Worm (Caenorhabditis elegans) whole organism, L3 larva: Measurements from ENCODE around the gene F25H9.7.

Experiments used
- R02D3.7 ChIP-seq: fragments of 150-350 bp; optimal IDR thresholded peaks from 2 replicates; lab custom pipeline; 2014; ENCODE audit warnings: missing biosample characterization, missing genetic modification characterization
- ZK546.5 ChIP-seq: sonication (generic microtip); optimal IDR thresholded peaks from 2 replicates; lab custom pipeline; 2017; ENCODE audit warnings: missing biosample characterization, missing genetic modification characterization
- aly-2 ChIP-seq: fragments of 150-350 bp; optimal IDR thresholded peaks from 2 replicates; lab custom pipeline; 2014; ENCODE audit warnings: missing biosample characterization, missing genetic modification characterization
- ama-1 ChIP-seq: fragments of 150-350 bp; optimal IDR thresholded peaks from 2 replicates; lab custom pipeline; 2018
- ceh-16 ChIP-seq: sonication (generic microtip); optimal IDR thresholded peaks from 2 replicates; lab custom pipeline; 2017; ENCODE audit warnings: missing biosample characterization, missing genetic modification characterization
- ceh-28 ChIP-seq: fragments of 150-350 bp; optimal IDR thresholded peaks from 2 replicates; lab custom pipeline; 2014; ENCODE audit warnings: missing biosample characterization, missing genetic modification reagents, missing genetic modification characterization
- ceh-82 ChIP-seq: fragments of 150-350 bp; optimal IDR thresholded peaks from 2 replicates; lab custom pipeline; 2014; ENCODE audit warnings: missing biosample characterization, missing genetic modification characterization
- ceh-9 ChIP-seq: sonication (generic microtip); optimal IDR thresholded peaks from 2 replicates; lab custom pipeline; 2018; ENCODE audit warnings: missing biosample characterization, missing genetic modification characterization
- daf-12 ChIP-seq: fragments of 150-350 bp; optimal IDR thresholded peaks from 2 replicates; lab custom pipeline; 2014; ENCODE audit warnings: missing biosample characterization, missing genetic modification reagents, missing genetic modification characterization
- egl-27 ChIP-seq: sonication (generic microtip); optimal IDR thresholded peaks from 4 replicates; lab custom pipeline; 2017; ENCODE audit warnings: missing biosample characterization, missing genetic modification reagents, missing genetic modification characterization
- egl-5 ChIP-seq: fragments of 150-350 bp; optimal IDR thresholded peaks from 2 replicates; lab custom pipeline; 2017; ENCODE audit warnings: missing biosample characterization, missing genetic modification reagents, missing genetic modification characterization, inconsistent platforms
- elt-1 ChIP-seq: fragments of 150-350 bp; optimal IDR thresholded peaks from 2 replicates; lab custom pipeline; 2014; ENCODE audit warnings: missing biosample characterization, missing genetic modification characterization
- elt-2 ChIP-seq: sonication (generic microtip); optimal IDR thresholded peaks from 2 replicates; lab custom pipeline; 2016; ENCODE audit warnings: missing genetic modification reagents, mild to moderate bottlenecking, missing genetic modification characterization, missing compliant biosample characterization
- elt-3 ChIP-seq, 3 experiments: fragments of 150-350 bp in 1 of 3; sonication (generic microtip) in 2 of 3; optimal IDR thresholded peaks; 2 replicates in 2 of 3; 4 replicates in 1 of 3; lab custom pipeline; 2014 to 2017; ENCODE audit warnings: missing biosample characterization in 3 of 3, missing genetic modification characterization in 3 of 3
- eor-1 ChIP-seq, 2 experiments: fragments of 150-350 bp; optimal IDR thresholded peaks; 2 replicates each; lab custom pipeline; 2014 to 2018; ENCODE audit warnings: missing biosample characterization in 2 of 2, missing genetic modification characterization in 2 of 2
- fkh-10 ChIP-seq: sonication (generic microtip); optimal IDR thresholded peaks from 2 replicates; lab custom pipeline; 2017; ENCODE audit warnings: missing biosample characterization, missing genetic modification reagents, missing genetic modification characterization
- fos-1 ChIP-seq: fragments of 150-350 bp; optimal IDR thresholded peaks from 2 replicates; lab custom pipeline; 2014; ENCODE audit warnings: missing biosample characterization, missing genetic modification characterization
- hmg-11 ChIP-seq: sonication (generic microtip); optimal IDR thresholded peaks from 2 replicates; lab custom pipeline; 2016; ENCODE audit warnings: missing genetic modification characterization, missing compliant biosample characterization
- jun-1 ChIP-seq: fragments of 150-350 bp; optimal IDR thresholded peaks from 2 replicates; lab custom pipeline; 2014; ENCODE audit warnings: missing biosample characterization, missing genetic modification reagents, missing genetic modification characterization
- lin-15B ChIP-seq: fragments of 150-350 bp; optimal IDR thresholded peaks from 2 replicates; lab custom pipeline; 2014; ENCODE audit warnings: missing biosample characterization, missing genetic modification characterization
- lsy-12 ChIP-seq: sonication (generic microtip); optimal IDR thresholded peaks from 2 replicates; lab custom pipeline; 2016; ENCODE audit warnings: mild to moderate bottlenecking, missing genetic modification characterization, missing compliant biosample characterization
- mdl-1 ChIP-seq: fragments of 150-350 bp; optimal IDR thresholded peaks from 2 replicates; lab custom pipeline; 2014; ENCODE audit warnings: missing biosample characterization, missing genetic modification characterization
- nfya-1 ChIP-seq: sonication (generic microtip); optimal IDR thresholded peaks from 2 replicates; lab custom pipeline; 2017; ENCODE audit warnings: missing genetic modification characterization, mild to moderate bottlenecking, missing compliant biosample characterization, antibody characterized with exemption, moderate library complexity; ENCODE audit not compliant: insufficient read depth
- nhr-11 ChIP-seq: fragments of 150-350 bp; optimal IDR thresholded peaks from 2 replicates; lab custom pipeline; 2014; ENCODE audit warnings: missing biosample characterization, missing genetic modification characterization
- nhr-12 ChIP-seq: fragments of 150-350 bp; optimal IDR thresholded peaks from 2 replicates; lab custom pipeline; 2014; ENCODE audit warnings: missing biosample characterization, missing genetic modification characterization
- nhr-23 ChIP-seq: fragments of 150-350 bp; optimal IDR thresholded peaks from 2 replicates; lab custom pipeline; 2014; ENCODE audit warnings: missing biosample characterization, missing genetic modification reagents, missing genetic modification characterization
- nhr-237 ChIP-seq: fragments of 150-350 bp; optimal IDR thresholded peaks from 2 replicates; lab custom pipeline; 2014; ENCODE audit warnings: missing biosample characterization, missing genetic modification characterization
- nhr-25 ChIP-seq: sonication (generic microtip); optimal IDR thresholded peaks from 2 replicates; lab custom pipeline; 2017; ENCODE audit warnings: missing biosample characterization, missing genetic modification characterization
- nhr-28 ChIP-seq: fragments of 150-350 bp; optimal IDR thresholded peaks from 2 replicates; lab custom pipeline; 2014; ENCODE audit warnings: missing biosample characterization, missing genetic modification characterization
- nhr-43 ChIP-seq: sonication (generic microtip); optimal IDR thresholded peaks from 2 replicates; lab custom pipeline; 2016; ENCODE audit warnings: mild to moderate bottlenecking, missing genetic modification characterization, missing compliant biosample characterization; ENCODE audit not compliant: poor library complexity, severe bottlenecking
- nhr-67 ChIP-seq: fragments of 150-350 bp; optimal IDR thresholded peaks from 2 replicates; lab custom pipeline; 2014; ENCODE audit warnings: missing biosample characterization, missing genetic modification characterization
- nhr-76 ChIP-seq: fragments of 150-350 bp; sonication (generic microtip); optimal IDR thresholded peaks from 5 replicates; lab custom pipeline; 2014; ENCODE audit warnings: missing biosample characterization, missing genetic modification characterization
- nhr-77 ChIP-seq: fragments of 150-350 bp; optimal IDR thresholded peaks from 2 replicates; lab custom pipeline; 2014; ENCODE audit warnings: missing biosample characterization, missing genetic modification characterization
- pha-4 ChIP-seq: fragments of 150-350 bp; optimal IDR thresholded peaks from 2 replicates; lab custom pipeline; 2014; ENCODE audit warnings: missing biosample characterization, missing genetic modification reagents, missing genetic modification characterization
- sea-2 ChIP-seq: fragments of 150-350 bp; sonication (generic microtip); optimal IDR thresholded peaks from 4 replicates; lab custom pipeline; 2014; ENCODE audit warnings: missing biosample characterization, missing genetic modification reagents, missing genetic modification characterization
- skn-1 ChIP-seq: fragments of 150-350 bp; optimal IDR thresholded peaks from 2 replicates; lab custom pipeline; 2014; ENCODE audit warnings: missing biosample characterization, missing genetic modification characterization
- snpc-4 ChIP-seq: fragments of 150-350 bp; optimal IDR thresholded peaks from 2 replicates; lab custom pipeline; 2014; ENCODE audit warnings: missing biosample characterization, missing genetic modification characterization
- tbx-2 ChIP-seq: sonication (generic microtip); optimal IDR thresholded peaks from 2 replicates; lab custom pipeline; 2016; ENCODE audit warnings: mild to moderate bottlenecking, missing genetic modification characterization, missing compliant biosample characterization
- unc-62 ChIP-seq: fragments of 150-350 bp; sonication (generic microtip); optimal IDR thresholded peaks from 4 replicates; lab custom pipeline; 2014; ENCODE audit warnings: missing biosample characterization, missing genetic modification reagents, missing genetic modification characterization
- ztf-11 ChIP-seq: fragments of 150-350 bp; optimal IDR thresholded peaks from 2 replicates; lab custom pipeline; 2014; ENCODE audit warnings: missing biosample characterization, missing genetic modification characterization

Gene F25H9.7

DNA sequence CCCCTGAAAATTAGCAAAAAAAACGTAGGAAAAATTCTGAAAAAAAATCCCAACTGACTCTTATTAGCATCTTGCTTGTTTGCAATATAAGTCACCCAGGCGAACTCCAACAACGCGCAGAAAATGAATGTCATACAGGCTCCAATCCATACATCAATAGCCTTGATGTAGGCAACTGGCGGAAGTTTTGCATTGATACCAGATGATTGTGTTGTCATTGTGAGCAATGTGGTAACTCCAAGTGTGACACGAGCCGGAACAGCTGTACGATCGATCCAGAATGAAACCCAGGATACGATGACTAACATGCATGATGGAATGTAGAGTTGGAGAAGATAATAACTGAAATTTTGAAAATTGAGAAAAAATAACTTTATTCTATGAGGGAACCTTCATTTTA, 31.1 kb downstream of the F25H9.7 start:
- no peak for TF ChIP-seq hmg-11 (tag; lab: Kevin White, UChicago)
- no peak for TF ChIP-seq ztf-11 (tag; lab: Kevin White, UChicago)
- no peak for TF ChIP-seq ceh-16 (tag; lab: Kevin White, UChicago)
- no peak for TF ChIP-seq lin-15B (tag; lab: Kevin White, UChicago)
- TF ChIP-seq ama-1 (lab: Kevin White, UChicago) = no peak
- no peak for TF ChIP-seq skn-1 (tag; lab: Kevin White, UChicago)
- TF ChIP-seq daf-12 (tag; lab: Kevin White, UChicago) = no peak
- TF ChIP-seq ZK546.5 (tag; lab: Kevin White, UChicago) = no peak
- TF ChIP-seq egl-27 (tag; lab: Kevin White, UChicago) = no peak
- TF ChIP-seq nhr-12 (tag; lab: Kevin White, UChicago) = no peak

DNA sequence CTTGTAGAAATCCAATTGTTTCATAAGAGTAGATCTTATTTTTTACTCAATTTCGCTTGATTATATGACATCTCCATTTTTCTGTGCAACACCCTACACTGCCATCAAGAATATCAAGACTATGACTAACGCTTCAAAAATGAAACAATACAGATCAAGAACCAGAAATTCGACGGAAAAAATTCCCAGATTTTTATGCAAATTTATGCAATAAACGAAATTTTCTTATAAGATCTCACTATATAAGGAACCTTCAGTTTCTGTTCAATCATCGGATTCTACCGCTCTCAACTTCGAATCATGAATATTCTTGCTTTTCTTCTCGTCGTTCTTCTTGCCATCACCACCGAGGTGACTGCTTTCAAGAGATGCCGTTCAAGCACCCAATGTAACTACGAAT, 38.1 kb downstream of the F25H9.7 start, which contains the start of gene R11G10.4:
R11G10.4 (plus strand) TSS at position 301 of the 400 bp plus-strand sequence.
- TF ChIP-seq nhr-28 (tag; lab: Kevin White, UChicago) = no peak
- TF ChIP-seq unc-62 (GFP tag; lab: Kevin White, UChicago) = no peak
- no peak for TF ChIP-seq snpc-4 (tag; lab: Kevin White, UChicago)
- no peak for TF ChIP-seq nhr-25 (tag; lab: Kevin White, UChicago)
- no peak for TF ChIP-seq nhr-12 (tag; lab: Kevin White, UChicago)
- no peak for TF ChIP-seq nhr-67 (tag; lab: Kevin White, UChicago)
- TF ChIP-seq nhr-77 (tag; lab: Kevin White, UChicago) = no peak

DNA sequence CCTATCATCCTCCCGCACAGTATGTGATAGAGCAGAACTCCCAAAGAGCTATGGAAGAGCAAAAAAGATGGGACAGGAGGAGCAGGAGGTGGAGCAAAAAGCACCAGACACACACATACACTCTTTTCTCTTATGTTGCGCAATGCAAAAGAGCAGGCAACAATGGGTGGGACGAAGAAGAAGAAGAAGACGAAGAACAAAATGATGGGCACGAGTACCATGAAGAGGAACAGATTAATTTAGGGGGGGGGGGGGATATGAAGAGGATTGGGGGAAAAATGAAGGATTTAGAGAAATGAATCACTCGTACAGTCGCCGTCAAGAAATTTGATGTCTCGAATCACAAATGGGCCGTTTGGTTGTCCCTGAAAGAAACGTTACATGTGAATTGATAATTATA, 43.4 kb downstream of the F25H9.7 start, which contains the start of gene avr-15:
avr-15 (minus strand) TSS at position 101 of the 400 bp plus-strand sequence.
- TF ChIP-seq nhr-25 (tag; lab: Kevin White, UChicago) (no peak), nhr-23 (tag; lab: Kevin White, UChicago) (no peak), pha-4 (no peak), lin-15B (tag; lab: Kevin White, UChicago) (no peak), ceh-28 (tag; lab: Kevin White, UChicago) (no peak), hmg-11 (tag; lab: Kevin White, UChicago) (no peak), aly-2 (tag; lab: Kevin White, UChicago) (no peak), elt-1 (tag; lab: Kevin White, UChicago) (no peak), ama-1 (lab: Kevin White, UChicago) (no peak), elt-2 (tag; lab: Kevin White, UChicago) (no peak), snpc-4 (tag; lab: Kevin White, UChicago) (no peak), mdl-1 (tag; lab: Kevin White, UChicago) (no peak), nhr-237 (no peak), sea-2 (no peak), nhr-43 (tag; lab: Kevin White, UChicago) (no peak), eor-1 (tag; optimal IDR thresholded peaks at IDR 0.05; lab: Kevin White, UChicago) (no peak), unc-62 (GFP tag; lab: Kevin White, UChicago) (no peak), ZK546.5 (tag; lab: Kevin White, UChicago) (no peak), fos-1 (tag; lab: Kevin White, UChicago) (no peak)
- TF ChIP-seq, all 47 proteins: peak for 0

DNA sequence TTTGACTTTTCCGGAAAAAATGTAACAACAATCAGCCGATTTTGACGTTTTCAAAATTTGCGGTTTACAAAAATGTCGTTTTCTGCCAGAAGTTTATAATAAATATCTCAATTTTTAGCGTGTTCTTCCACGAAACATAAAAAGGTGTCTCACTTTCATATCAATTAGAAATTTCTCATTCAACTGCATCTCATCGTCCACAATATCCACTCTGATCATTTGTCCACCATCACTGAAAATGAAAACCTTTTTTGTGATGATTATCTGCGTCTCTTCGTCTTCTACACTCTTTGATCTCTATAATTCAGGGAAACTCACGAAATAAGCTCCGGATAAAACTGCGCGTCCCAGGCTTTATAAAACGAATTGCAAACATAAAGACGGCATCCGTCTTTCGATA, 44.3 kb downstream of the F25H9.7 start:
- TF ChIP-seq elt-1 (tag; lab: Kevin White, UChicago) (no peak), egl-5 (tag; lab: Kevin White, UChicago) (no peak), tbx-2 (tag; lab: Kevin White, UChicago) (no peak), nfya-1 (tag; lab: Kevin White, UChicago) (no peak), fkh-10 (GFP tag; lab: Kevin White, UChicago) (no peak), snpc-4 (tag; lab: Kevin White, UChicago) (no peak), elt-3 (tag; optimal IDR thresholded peaks at IDR 0.05; lab: Kevin White, UChicago) (no peak), eor-1 (tag; optimal IDR thresholded peaks at IDR 0.05; lab: Kevin White, UChicago) (no peak)
- TF ChIP-seq, all 47 proteins: peak for 0

DNA sequence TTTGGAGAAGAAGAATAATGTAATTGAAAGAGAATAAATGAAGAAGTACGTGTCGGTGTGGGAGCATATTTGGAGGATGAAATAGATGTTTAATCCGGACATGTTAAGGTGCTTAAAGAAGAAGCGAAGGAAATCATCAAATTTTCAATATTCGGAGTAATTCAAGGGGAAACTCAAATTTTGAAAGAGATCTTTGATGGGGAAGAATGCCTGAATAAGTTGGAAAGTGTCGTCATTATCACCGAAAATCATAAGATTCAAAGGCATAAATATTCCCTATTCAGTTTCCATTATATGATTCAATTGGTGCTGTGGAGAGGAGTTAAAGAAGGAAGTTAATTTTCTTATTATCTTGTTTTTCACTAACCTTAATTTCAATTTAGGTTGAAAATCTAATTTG, 46.9 kb downstream of the F25H9.7 start, which contains the start of gene semi-1:
semi-1 (minus strand) TSS at position 101 of the 400 bp plus-strand sequence.
- no peak for TF ChIP-seq ceh-82 (tag; lab: Kevin White, UChicago)
- no peak for TF ChIP-seq snpc-4 (tag; lab: Kevin White, UChicago)
- TF ChIP-seq aly-2 (tag; lab: Kevin White, UChicago) = no peak
- no peak for TF ChIP-seq nhr-43 (tag; lab: Kevin White, UChicago)
- TF ChIP-seq lsy-12 (tag; lab: Kevin White, UChicago) = no peak
- TF ChIP-seq R02D3.7 = no peak
- TF ChIP-seq elt-1 (tag; lab: Kevin White, UChicago) = no peak
- no peak for TF ChIP-seq ceh-9 (tag; lab: Kevin White, UChicago)
- TF ChIP-seq nhr-11 (tag; lab: Kevin White, UChicago) = no peak
- TF ChIP-seq fos-1 (tag; lab: Kevin White, UChicago) = no peak
- TF ChIP-seq nhr-76 (tag; lab: Kevin White, UChicago) = no peak
- no peak for TF ChIP-seq ztf-11 (tag; lab: Kevin White, UChicago)
- TF ChIP-seq jun-1 (tag; lab: Kevin White, UChicago) = no peak
- TF ChIP-seq nhr-67 (tag; lab: Kevin White, UChicago) = no peak
- TF ChIP-seq nhr-23 (tag; lab: Kevin White, UChicago) = no peak
- TF ChIP-seq fkh-10 (GFP tag; lab: Kevin White, UChicago) = no peak
- TF ChIP-seq nfya-1 (tag; lab: Kevin White, UChicago) = no peak
- TF ChIP-seq elt-3 (tag; optimal IDR thresholded peaks at IDR 0.05; lab: Kevin White, UChicago) = no peak
- no peak for TF ChIP-seq skn-1 (tag; lab: Kevin White, UChicago)
